Worm (Caenorhabditis elegans) whole organism, L1 larva: Measurements from ENCODE around the gene F43G6.7.

ENCODE experiments used
- F16B12.6 ChIP-seq: fragments of 150-350 bp; optimal IDR thresholded peaks from 2 replicates; lab custom pipeline; 2014; ENCODE audit warnings: missing biosample characterization, missing genetic modification characterization
- Y116A8C.19 ChIP-seq: sonication (generic microtip); optimal IDR thresholded peaks from 2 replicates; lab custom pipeline; 2016; ENCODE audit warnings: missing compliant biosample characterization, missing genetic modification characterization, borderline replicate concordance
- aha-1 ChIP-seq: fragments of 150-350 bp; optimal IDR thresholded peaks from 2 replicates; lab custom pipeline; 2014; ENCODE audit warnings: missing biosample characterization, missing genetic modification characterization
- ama-1 ChIP-seq: fragments of 150-350 bp; optimal IDR thresholded peaks from 2 replicates; lab custom pipeline; 2014
- blmp-1 ChIP-seq: fragments of 150-350 bp; optimal IDR thresholded peaks from 2 replicates; lab custom pipeline; 2014; ENCODE audit warnings: missing biosample characterization, missing genetic modification characterization
- ceh-90 ChIP-seq: sonication (generic microtip); optimal IDR thresholded peaks from 2 replicates; lab custom pipeline; 2016; ENCODE audit warnings: missing genetic modification characterization, missing compliant biosample characterization
- efl-1 ChIP-seq, 4 experiments: fragments of 150-350 bp; optimal IDR thresholded peaks in 3 of 4; peaks in 1 of 4; 1 replicate in 1 of 4; 2 replicates in 3 of 4; lab custom pipeline; 2014; ENCODE audit warnings: missing biosample characterization in 2 of 4, missing genetic modification characterization in 2 of 4, missing genetic modification reagents in 2 of 4
- elt-3 ChIP-seq, 6 experiments: fragments of 150-350 bp in 1 of 6; sonication (generic microtip); optimal IDR thresholded peaks; 2 replicates each; lab custom pipeline; 2017 to 2018; ENCODE audit warnings: missing biosample characterization in 6 of 6, missing genetic modification characterization in 6 of 6, inconsistent platforms in 1 of 6
- fos-1 ChIP-seq: fragments of 150-350 bp; optimal IDR thresholded peaks from 2 replicates; lab custom pipeline; 2014; ENCODE audit warnings: missing biosample characterization, missing genetic modification characterization
- grh-1 ChIP-seq: fragments of 200-800 bp; sonication (Bioruptor generic); IDR thresholded peaks from 2 replicates; pipeline ENCODE4 v1.3.6; 2022; ENCODE audit warnings: missing genetic modification reagents, missing genetic modification characterization, missing compliant biosample characterization
- hlh-4 ChIP-seq: sonication (generic microtip); optimal IDR thresholded peaks from 2 replicates; lab custom pipeline; 2016; ENCODE audit warnings: mild to moderate bottlenecking, missing genetic modification characterization, missing compliant biosample characterization
- hpl-2 ChIP-seq: fragments of 150-350 bp; optimal IDR thresholded peaks from 2 replicates; lab custom pipeline; 2014; ENCODE audit warnings: missing biosample characterization, missing genetic modification reagents, missing genetic modification characterization
- lin-14 ChIP-seq: fragments of 200-800 bp; sonication (Bioruptor generic); optimal IDR thresholded peaks from 2 replicates; lab custom pipeline; 2018; ENCODE audit warnings: mild to moderate bottlenecking, missing genetic modification characterization, moderate library complexity, missing compliant biosample characterization
- lin-35 ChIP-seq, 2 experiments: fragments of 150-350 bp; optimal IDR thresholded peaks; 2 replicates each; lab custom pipeline; 2014; ENCODE audit warnings: missing biosample characterization in 2 of 2, missing genetic modification characterization in 2 of 2, missing genetic modification reagents in 2 of 2
- lsy-2 ChIP-seq, 2 experiments: fragments of 150-350 bp; optimal IDR thresholded peaks; 2 replicates each; lab custom pipeline; 2014; ENCODE audit warnings: missing biosample characterization in 2 of 2, missing genetic modification characterization in 2 of 2
- nhr-11 ChIP-seq: fragments of 150-350 bp; optimal IDR thresholded peaks from 2 replicates; lab custom pipeline; 2014; ENCODE audit warnings: missing biosample characterization, missing genetic modification characterization
- nhr-12 ChIP-seq: sonication (generic microtip); optimal IDR thresholded peaks from 2 replicates; lab custom pipeline; 2017; ENCODE audit warnings: missing biosample characterization, missing genetic modification characterization
- nhr-20 ChIP-seq: sonication (generic microtip); optimal IDR thresholded peaks from 2 replicates; lab custom pipeline; 2016; ENCODE audit warnings: mild to moderate bottlenecking, missing genetic modification characterization, missing compliant biosample characterization
- nhr-47 ChIP-seq: sonication (generic microtip); optimal IDR thresholded peaks from 2 replicates; lab custom pipeline; 2016; ENCODE audit warnings: mild to moderate bottlenecking, missing genetic modification characterization, moderate library complexity, missing compliant biosample characterization
- nhr-71 ChIP-seq: sonication (generic microtip); optimal IDR thresholded peaks from 2 replicates; lab custom pipeline; 2016; ENCODE audit warnings: mild to moderate bottlenecking, missing genetic modification characterization, moderate library complexity, missing compliant biosample characterization
- nhr-77 ChIP-seq: fragments of 150-350 bp; optimal IDR thresholded peaks from 2 replicates; lab custom pipeline; 2014; ENCODE audit warnings: missing biosample characterization, missing genetic modification characterization
- nhr-85 ChIP-seq: sonication (generic microtip); peaks from one replicate; lab custom pipeline; 2016; ENCODE audit warnings: missing genetic modification characterization, inconsistent platforms, missing compliant biosample characterization
- pax-3 ChIP-seq: fragments of 200-800 bp; sonication (Bioruptor generic); optimal IDR thresholded peaks from 2 replicates; lab custom pipeline; 2018; ENCODE audit warnings: mild to moderate bottlenecking, missing genetic modification characterization, moderate library complexity, missing compliant biosample characterization
- pqm-1 ChIP-seq: sonication (generic microtip); optimal IDR thresholded peaks from 3 replicates; lab custom pipeline; 2017; ENCODE audit warnings: missing biosample characterization, missing genetic modification characterization
- snu-23 ChIP-seq: sonication (generic microtip); optimal IDR thresholded peaks from 2 replicates; lab custom pipeline; 2016; ENCODE audit warnings: missing genetic modification characterization, missing compliant biosample characterization
- tbx-2 ChIP-seq: sonication (generic microtip); optimal IDR thresholded peaks from 2 replicates; lab custom pipeline; 2016; ENCODE audit warnings: missing genetic modification characterization, missing compliant biosample characterization
- zip-4 ChIP-seq: fragments of 200-800 bp; sonication (Bioruptor generic); optimal IDR thresholded peaks from 2 replicates; lab custom pipeline; 2018; ENCODE audit warnings: mild to moderate bottlenecking, missing genetic modification characterization, moderate library complexity, missing compliant biosample characterization

Gene F43G6.7

ce11 chrII:11845954-11846353 is 35.4 kb downstream of the F43G6.7 start:
- TF ChIP-seq elt-3 (tag; optimal IDR thresholded peaks at IDR 0.05; lab: Kevin White, UChicago) (peak in 1 of 6 experiments; percentile 43), nhr-47 (tag; lab: Kevin White, UChicago) (peak; percentile 3), efl-1 (optimal IDR thresholded peaks at IDR 0.05; lab: Kevin White, UChicago) (no peak), efl-1 (GFP tag; optimal IDR thresholded peaks at IDR 0.05 in 1 of 2; lab: Kevin White, UChicago) (no peak), ama-1 (lab: Kevin White, UChicago) (peak; percentile 35), nhr-11 (no peak), zip-4 (GFP tag; lab: Kevin White, UChicago) (no peak), pax-3 (no peak), nhr-12 (tag; lab: Kevin White, UChicago) (no peak)

ce11 chrII:11849572-11849971 is 39.0 kb downstream of the F43G6.7 start:
- TF ChIP-seq tbx-2 (tag; lab: Kevin White, UChicago) = no peak
- no peak for TF ChIP-seq lsy-2 (tag; optimal IDR thresholded peaks at IDR 0.05; lab: Kevin White, UChicago)
- TF ChIP-seq efl-1 (optimal IDR thresholded peaks at IDR 0.05; lab: Kevin White, UChicago) = no peak
- TF ChIP-seq efl-1 (GFP tag; optimal IDR thresholded peaks at IDR 0.05 in 1 of 2; lab: Kevin White, UChicago) = peak in 1 of 2 experiments; percentile 60
- peak in 3 of 6 experiments; percentile 26 to 52 (median 26) for TF ChIP-seq elt-3 (tag; optimal IDR thresholded peaks at IDR 0.05; lab: Kevin White, UChicago)
- no peak for TF ChIP-seq nhr-12 (tag; lab: Kevin White, UChicago)
- TF ChIP-seq grh-1 (GFP tag; lab: Robert Waterston, UW) = no peak
- TF ChIP-seq lin-14 (GFP tag; lab: Kevin White, UChicago) = peak; percentile 25
- peak; percentile 10 for TF ChIP-seq nhr-71 (tag; lab: Kevin White, UChicago)
- peak; percentile 16 for TF ChIP-seq blmp-1
- peak; percentile 70 for TF ChIP-seq nhr-85 (tag; lab: Kevin White, UChicago)

ce11 chrII:11852191-11852901 is 41.8 kb downstream of the F43G6.7 start:
- TF ChIP-seq blmp-1 = peak; percentile 53
- no peak for TF ChIP-seq fos-1
- peak in 1 of 2 experiments; percentile 7 for TF ChIP-seq lsy-2 (tag; optimal IDR thresholded peaks at IDR 0.05; lab: Kevin White, UChicago)
- TF ChIP-seq nhr-85 (tag; lab: Kevin White, UChicago) = peak; percentile 94
- TF ChIP-seq Y116A8C.19 = no peak
- TF ChIP-seq hpl-2 = no peak
- TF ChIP-seq tbx-2 (tag; lab: Kevin White, UChicago) = peak; percentile 8
- TF ChIP-seq elt-3 (tag; optimal IDR thresholded peaks at IDR 0.05; lab: Kevin White, UChicago) = peak in 4 of 6 experiments; percentile 9 to 76 (median 68)
- TF ChIP-seq nhr-20 (tag; lab: Kevin White, UChicago) = peak; percentile 20
- no peak for TF ChIP-seq grh-1 (GFP tag; lab: Robert Waterston, UW)
- TF ChIP-seq lin-14 (GFP tag; lab: Kevin White, UChicago) = peak; percentile 59
- TF ChIP-seq F16B12.6 (tag; lab: Kevin White, UChicago) = no peak
- TF ChIP-seq hlh-4 = no peak
- peak; percentile 17 for TF ChIP-seq snu-23 (GFP tag; lab: Kevin White, UChicago)
- TF ChIP-seq ceh-90 (tag; lab: Kevin White, UChicago) = no peak
- TF ChIP-seq nhr-71 (tag; lab: Kevin White, UChicago) = peak; percentile 27

- TF ChIP-seq efl-1 (optimal IDR thresholded peaks at IDR 0.05; lab: Kevin White, UChicago) (no peak), efl-1 (GFP tag; optimal IDR thresholded peaks at IDR 0.05 in 1 of 2; lab: Kevin White, UChicago) (peak in 1 of 2 experiments; percentile 53), nhr-77 (tag; lab: Kevin White, UChicago) (no peak)
Measured at ce11 chrII:11853108-11853507, 42.5 kb downstream of the F43G6.7 start.

ce11 chrII:11854749-11855148 is 44.2 kb downstream of the F43G6.7 start:
- TF ChIP-seq hlh-4 (no peak), lin-35 (GFP tag; optimal IDR thresholded peaks at IDR 0.05; lab: Kevin White, UChicago) (no peak), pqm-1 (tag; lab: Kevin White, UChicago) (no peak), elt-3 (tag; optimal IDR thresholded peaks at IDR 0.05; lab: Kevin White, UChicago) (peak in 1 of 6 experiments; percentile 32), ceh-90 (tag; lab: Kevin White, UChicago) (no peak), grh-1 (GFP tag; lab: Robert Waterston, UW) (no peak), efl-1 (optimal IDR thresholded peaks at IDR 0.05; lab: Kevin White, UChicago) (no peak), efl-1 (GFP tag; optimal IDR thresholded peaks at IDR 0.05 in 1 of 2; lab: Kevin White, UChicago) (peak in 1 of 2 experiments; percentile 30), aha-1 (tag; lab: Kevin White, UChicago) (no peak), blmp-1 (peak; percentile 70), lsy-2 (tag; optimal IDR thresholded peaks at IDR 0.05; lab: Kevin White, UChicago) (peak in 1 of 2 experiments; percentile 1), nhr-85 (tag; lab: Kevin White, UChicago) (peak; percentile 74)
